Fruit fly (Drosophila melanogaster): Measurements from ENCODE around the gene cDIP.
A peak's percentile ranks its signal among the peaks of the same experiment; 100 is the strongest.

cDIP gene

dm6 chr3R:21140458-21140857 is 20.4 kb downstream of the cDIP start, which contains the start of gene SNF4Agamma (continued):
- TF ChIP-seq CG8089 (GFP tag; optimal IDR thresholded peaks at IDR 0.05) (no peak), tap (tag; optimal IDR thresholded peaks at IDR 0.05) (peak; percentile 10), ems (GFP tag; optimal IDR thresholded peaks at IDR 0.05) (peak; percentile 17), knrl (GFP tag; IDR thresholded peaks at IDR 0.05; ENCODE audit: partially characterized antibody) (peak; percentile 77), sisA (GFP tag; IDR thresholded peaks at IDR 0.05) (peak; percentile 21; the same call in 1 of the 2 replicates), prd (optimal IDR thresholded peaks at IDR 0.05) (no peak), prd (GFP tag; IDR thresholded peaks at IDR 0.05) (peak; percentile 68), unc-4 (GFP tag; IDR thresholded peaks at IDR 0.05; ENCODE audit: partially characterized antibody) (peak; percentile 78), maf-S (GFP tag; optimal IDR thresholded peaks at IDR 0.05) (peak; percentile 9), Doc3 (GFP tag; IDR thresholded peaks at IDR 0.05; ENCODE audit: partially characterized antibody) (peak; percentile 81), Lhr (GFP tag; optimal IDR thresholded peaks at IDR 0.05) (peak; percentile 45), HLH4C (GFP tag; IDR thresholded peaks at IDR 0.05; ENCODE audit: partially characterized antibody) (peak; percentile 53; the same call in 2 of the 3 replicates), CG15514 (GFP tag; optimal IDR thresholded peaks at IDR 0.05) (peak; percentile 65), BEAF-32 (GFP tag; optimal IDR thresholded peaks at IDR 0.05) (peak; percentile 79), Mrtf (GFP tag; IDR thresholded peaks at IDR 0.05) (no peak), gce (GFP tag; IDR thresholded peaks at IDR 0.05) (no peak), zfh2 (GFP tag; optimal IDR thresholded peaks at IDR 0.05) (peak; percentile 50), Rx (GFP tag; IDR thresholded peaks at IDR 0.05) (no peak), emc (GFP tag; optimal IDR thresholded peaks at IDR 0.05) (no peak), CG3281 (GFP tag; optimal IDR thresholded peaks at IDR 0.05) (no peak), CG17361 (GFP tag; IDR thresholded peaks at IDR 0.05) (peak; percentile 51; the same call in 2 of the 3 replicates), dpn (GFP tag; optimal IDR thresholded peaks at IDR 0.05) (peak in 1 of 2 experiments; percentile 27), Nf-YA (GFP tag; IDR thresholded peaks at IDR 0.05) (no peak), usp (GFP tag; optimal IDR thresholded peaks at IDR 0.05) (no peak), nmo (GFP tag; optimal IDR thresholded peaks at IDR 0.05) (peak; percentile 49), Dip3 (GFP tag; optimal IDR thresholded peaks at IDR 0.05) (peak; percentile 12), CG2129 (GFP tag; IDR thresholded peaks at IDR 0.05; ENCODE audit: partially characterized antibody) (peak; percentile 60), GATAe (GFP tag; conservative IDR thresholded peaks at IDR 0.05) (0 out of 2 replicates have a peak, but pooled peaks have one; percentile 31), CG17385 (GFP tag; optimal IDR thresholded peaks at IDR 0.05) (no peak), pzg (GFP tag; optimal IDR thresholded peaks at IDR 0.05) (peak; percentile 72), CG16779 (GFP tag; IDR thresholded peaks at IDR 0.05) (no peak), CG12391 (tag; optimal IDR thresholded peaks at IDR 0.05) (peak; percentile 53), kay (GFP tag; optimal IDR thresholded peaks at IDR 0.05) (peak; percentile 10), Scr (GFP tag; IDR thresholded peaks at IDR 0.05; ENCODE audit: partially characterized antibody) (peak; percentile 77), CG2712 (tag; optimal IDR thresholded peaks at IDR 0.05) (peak; percentile 63), esg (GFP tag; conservative IDR thresholded peaks at IDR 0.05) (0 out of 2 replicates have a peak, but pooled peaks have one; percentile 16), Dfd (GFP tag; optimal IDR thresholded peaks at IDR 0.05) (no peak), pum (GFP tag; optimal IDR thresholded peaks at IDR 0.05) (peak; percentile 14), CG10267 (tag; optimal IDR thresholded peaks at IDR 0.05) (peak; percentile 23), hb (GFP tag; IDR thresholded peaks at IDR 0.05; ENCODE audit: partially characterized antibody) (peak; percentile 51; the same call in 2 of the 3 replicates), Xbp1 (GFP tag; optimal IDR thresholded peaks at IDR 0.05) (peak; percentile 57), schlank (tag; optimal IDR thresholded peaks at IDR 0.05) (no peak), CG34422 (GFP tag; IDR thresholded peaks at IDR 0.05) (0 out of 3 replicates have a peak, but pooled peaks have one; percentile 19), slbo (GFP tag; IDR thresholded peaks at IDR 0.05) (peak; percentile 43; the same call in 1 of the 2 replicates), Fer3 (tag; optimal IDR thresholded peaks at IDR 0.05) (no peak), bab2 (GFP tag; optimal IDR thresholded peaks at IDR 0.05) (peak; percentile 14), Ptx1 (GFP tag; IDR thresholded peaks at IDR 0.05) (0 out of 2 replicates have a peak, but pooled peaks have one; percentile 38), scrt (GFP tag; optimal IDR thresholded peaks at IDR 0.05) (no peak), zen2 (GFP tag; IDR thresholded peaks at IDR 0.05; ENCODE audit: partially characterized antibody) (peak; percentile 46; the same call in 1 of the 3 replicates), insv (GFP tag; optimal IDR thresholded peaks at IDR 0.05) (peak in 1 of 2 experiments; percentile 58)

All from whole organism, embryonic.